Worm (Caenorhabditis elegans) whole organism, young adult: ENCODE data around the gene abi-1.

Experiments used
- F22D6.2 ChIP-seq: sonication (generic microtip); optimal IDR thresholded peaks from 2 replicates; lab custom pipeline; 2016; ENCODE audit warnings: mild to moderate bottlenecking, missing genetic modification characterization, missing compliant biosample characterization
- F23B12.7 ChIP-seq: sonication (generic microtip); optimal IDR thresholded peaks from 2 replicates; lab custom pipeline; 2017; ENCODE audit warnings: missing genetic modification characterization, mild to moderate bottlenecking, missing compliant biosample characterization, antibody characterized with exemption, moderate library complexity; ENCODE audit not compliant: insufficient read depth
- F39B2.1 ChIP-seq: fragments of 200-800 bp; sonication (Bioruptor generic); IDR thresholded peaks from 2 replicates; pipeline ENCODE4 v1.3.6; 2022; ENCODE audit warnings: missing genetic modification reagents, missing genetic modification characterization, missing compliant biosample characterization
- K12H6.12 ChIP-seq: fragments of 200-800 bp; sonication (Bioruptor generic); optimal IDR thresholded peaks from 2 replicates; lab custom pipeline; 2018; ENCODE audit warnings: mild to moderate bottlenecking, missing genetic modification characterization, missing compliant biosample characterization
- akir-1 ChIP-seq: fragments of 200-800 bp; sonication (Bioruptor generic); optimal IDR thresholded peaks from 2 replicates; lab custom pipeline; 2018; ENCODE audit warnings: mild to moderate bottlenecking, missing genetic modification characterization, moderate library complexity, missing compliant biosample characterization
- ama-1 ChIP-seq, 3 experiments: fragments of 150-350 bp in 1 of 3; sonication (generic microtip) in 2 of 3; optimal IDR thresholded peaks; 2 replicates each; lab custom pipeline; 2014 to 2018; ENCODE audit warnings: missing biosample characterization in 2 of 3, missing genetic modification characterization in 2 of 3, missing genetic modification reagents in 2 of 3
- bed-1 ChIP-seq: fragments of 200-800 bp; sonication (Bioruptor generic); IDR thresholded peaks from 2 replicates; pipeline ENCODE4 v1.3.6; 2022; ENCODE audit warnings: missing genetic modification reagents, missing genetic modification characterization, missing compliant biosample characterization
- cebp-1 ChIP-seq, 2 experiments: fragments of 200-800 bp in 1 of 2; sonication (Bioruptor generic) in 1 of 2; sonication (generic microtip) in 1 of 2; IDR thresholded peaks in 1 of 2; optimal IDR thresholded peaks in 1 of 2; 2 replicates each; pipeline versions ENCODE4 v1.3.6 to Lab custom; 2017 to 2022; ENCODE audit warnings: missing compliant biosample characterization in 2 of 2, missing genetic modification characterization in 2 of 2, mild to moderate bottlenecking in 1 of 2, missing genetic modification reagents in 1 of 2, moderate library complexity in 1 of 2
- ceh-79 ChIP-seq: sonication (generic microtip); optimal IDR thresholded peaks from 2 replicates; lab custom pipeline; 2017; ENCODE audit warnings: mild to moderate bottlenecking, missing genetic modification characterization, missing compliant biosample characterization
- chd-7 ChIP-seq: sonication (generic microtip); optimal IDR thresholded peaks from 2 replicates; lab custom pipeline; 2016; ENCODE audit warnings: mild to moderate bottlenecking, missing genetic modification characterization, moderate library complexity, missing compliant biosample characterization
- dpl-1 ChIP-seq: fragments of 150-350 bp; optimal IDR thresholded peaks from 2 replicates; lab custom pipeline; 2014; ENCODE audit warnings: missing biosample characterization, missing genetic modification reagents, missing genetic modification characterization
- egrh-3 ChIP-seq: fragments of 200-800 bp; sonication (Bioruptor generic); IDR thresholded peaks from 2 replicates; pipeline ENCODE4 v1.3.6; 2022; ENCODE audit warnings: missing genetic modification reagents, missing genetic modification characterization, missing compliant biosample characterization
- him-1 ChIP-seq: sonication (generic microtip); optimal IDR thresholded peaks from 2 replicates; lab custom pipeline; 2016; ENCODE audit warnings: missing genotype, missing genetic modification reagents, missing genetic modification characterization, missing compliant biosample characterization
- hlh-26 ChIP-seq: fragments of 200-800 bp; sonication (Bioruptor generic); conservative IDR thresholded peaks from 2 replicates; pipeline ENCODE4 v1.3.6; 2022; ENCODE audit warnings: missing genetic modification reagents, missing genetic modification characterization, missing compliant biosample characterization
- hmg-1.2 ChIP-seq: fragments of 200-800 bp; sonication (Bioruptor generic); IDR thresholded peaks from 2 replicates; pipeline ENCODE4 v1.3.6; 2022; ENCODE audit warnings: missing genetic modification reagents, missing genetic modification characterization, missing compliant biosample characterization
- hrde-1 ChIP-seq: sonication (generic microtip); optimal IDR thresholded peaks from 2 replicates; lab custom pipeline; 2016; ENCODE audit warnings: missing genetic modification characterization, mild to moderate bottlenecking, missing compliant biosample characterization, moderate library complexity, missing genotype, missing genetic modification reagents, borderline replicate concordance
- lsl-1 ChIP-seq: fragments of 200-800 bp; sonication (Bioruptor generic); optimal IDR thresholded peaks from 2 replicates; lab custom pipeline; 2018; ENCODE audit warnings: mild to moderate bottlenecking, missing genetic modification characterization, moderate library complexity, missing compliant biosample characterization
- lsy-27 ChIP-seq: sonication (generic microtip); optimal IDR thresholded peaks from 2 replicates; lab custom pipeline; 2017; ENCODE audit warnings: missing genetic modification characterization, mild to moderate bottlenecking, missing compliant biosample characterization, antibody characterized with exemption, missing genotype, borderline replicate concordance; ENCODE audit not compliant: insufficient read depth
- mel-28 ChIP-seq: sonication (generic microtip); optimal IDR thresholded peaks from 2 replicates; lab custom pipeline; 2016; ENCODE audit warnings: borderline replicate concordance, mild to moderate bottlenecking, missing genetic modification characterization, missing compliant biosample characterization
- mxl-1 ChIP-seq: sonication (generic microtip); optimal IDR thresholded peaks from 2 replicates; lab custom pipeline; 2016; ENCODE audit warnings: missing genetic modification characterization, missing compliant biosample characterization
- nfya-2 ChIP-seq: fragments of 200-800 bp; sonication (Bioruptor generic); IDR thresholded peaks from 2 replicates; pipeline ENCODE4 v1.3.6; 2022; ENCODE audit warnings: missing genetic modification reagents, missing genetic modification characterization, missing compliant biosample characterization
- nhr-120 ChIP-seq: fragments of 200-800 bp; sonication (Bioruptor generic); IDR thresholded peaks from 2 replicates; pipeline ENCODE4 v1.3.6; 2022; ENCODE audit warnings: missing genetic modification characterization, missing compliant biosample characterization
- nhr-80 ChIP-seq: sonication (generic microtip); optimal IDR thresholded peaks from 2 replicates; lab custom pipeline; 2016; ENCODE audit warnings: missing genetic modification characterization, missing compliant biosample characterization
- nhr-90 ChIP-seq: sonication (generic microtip); optimal IDR thresholded peaks from 2 replicates; lab custom pipeline; 2016; ENCODE audit warnings: missing genotype, mild to moderate bottlenecking, missing genetic modification characterization, missing compliant biosample characterization
- pbrm-1 ChIP-seq: fragments of 200-800 bp; sonication (Bioruptor generic); IDR thresholded peaks from 2 replicates; pipeline ENCODE4 v1.3.6; 2022; ENCODE audit warnings: missing genetic modification reagents, missing genetic modification characterization, missing compliant biosample characterization
- pha-4 ChIP-seq: fragments of 150-350 bp; sonication (generic microtip); optimal IDR thresholded peaks from 2 replicates; lab custom pipeline; 2014; ENCODE audit warnings: missing biosample characterization, missing genetic modification reagents, missing genetic modification characterization
- repo-1 ChIP-seq: sonication (generic microtip); optimal IDR thresholded peaks from 2 replicates; lab custom pipeline; 2017; ENCODE audit warnings: mild to moderate bottlenecking, missing genetic modification characterization, missing compliant biosample characterization
- snpc-3.4 ChIP-seq: sonication (generic microtip); optimal IDR thresholded peaks from 2 replicates; lab custom pipeline; 2017; ENCODE audit warnings: missing genetic modification characterization, mild to moderate bottlenecking, missing compliant biosample characterization, antibody characterized with exemption, moderate library complexity, missing genotype, missing genetic modification reagents
- snpc-4 ChIP-seq, 5 experiments: fragments of 150-350 bp in 1 of 5; sonication (generic microtip) in 4 of 5; optimal IDR thresholded peaks; 2 replicates each; lab custom pipeline; 2014 to 2018; ENCODE audit warnings: missing genetic modification characterization in 5 of 5, missing biosample characterization in 3 of 5, antibody characterized with exemption in 2 of 5, mild to moderate bottlenecking in 2 of 5, missing compliant biosample characterization in 2 of 5, missing genotype in 2 of 5, moderate library complexity in 2 of 5, missing genetic modification reagents in 1 of 5
- tlf-1 ChIP-seq: fragments of 200-800 bp; sonication (Bioruptor generic); optimal IDR thresholded peaks from 2 replicates; lab custom pipeline; 2018; ENCODE audit warnings: mild to moderate bottlenecking, missing genetic modification characterization, missing compliant biosample characterization
- unc-130 ChIP-seq: sonication (generic microtip); optimal IDR thresholded peaks from 2 replicates; lab custom pipeline; 2016; ENCODE audit warnings: missing genetic modification reagents, missing genetic modification characterization, missing compliant biosample characterization
- zfh-2 ChIP-seq: fragments of 200-800 bp; sonication (Bioruptor generic); conservative IDR thresholded peaks from 2 replicates; pipeline ENCODE4 v1.3.6; 2022; ENCODE audit warnings: missing genetic modification reagents, missing genetic modification characterization, missing compliant biosample characterization
- ztf-18 ChIP-seq: sonication (generic microtip); optimal IDR thresholded peaks from 2 replicates; lab custom pipeline; 2016; ENCODE audit warnings: missing genotype, mild to moderate bottlenecking, missing genetic modification characterization, missing compliant biosample characterization
- ztf-28 ChIP-seq: fragments of 200-800 bp; sonication (Bioruptor generic); IDR thresholded peaks from 2 replicates; pipeline ENCODE4 v1.3.6; 2022; ENCODE audit warnings: missing genetic modification reagents, missing genetic modification characterization, missing compliant biosample characterization

Gene abi-1

ce11 chrIII:5677790-5678189 is 14.8 kb downstream of the abi-1 start, which contains the start of gene F54E7.9 (continued):
- no peak for TF ChIP-seq snpc-4 (GFP tag; optimal IDR thresholded peaks at IDR 0.05; lab: Kevin White, UChicago)
- no peak for TF ChIP-seq snpc-4 (tag; optimal IDR thresholded peaks at IDR 0.05; lab: Kevin White, UChicago)
- TF ChIP-seq hlh-26 (GFP tag; lab: Robert Waterston, UW) = no peak
- TF ChIP-seq nhr-90 = no peak

- TF ChIP-seq nhr-80 (tag; lab: Kevin White, UChicago) (no peak), F23B12.7 (tag; lab: Kevin White, UChicago) (no peak), zfh-2 (peak; percentile 91), repo-1 (peak; percentile 15), lsl-1 (no peak), egrh-3 (peak; percentile 80; the same call in 1 of the 2 replicates), akir-1 (GFP tag; lab: Kevin White, UChicago) (no peak)
These were observed 17.1 kb downstream of the abi-1 start for ce11 chrIII:5675384-5675984.

ce11 chrIII:5674196-5674595 is 18.3 kb downstream of the abi-1 start:
- TF ChIP-seq F22D6.2 (tag; lab: Kevin White, UChicago) (no peak), cebp-1 (GFP tag; IDR thresholded peaks at IDR 0.05; lab: Robert Waterston, UW) (no peak), cebp-1 (tag; optimal IDR thresholded peaks at IDR 0.05; lab: Kevin White, UChicago) (peak; percentile 50), mxl-1 (tag; lab: Kevin White, UChicago) (no peak)

- TF ChIP-seq cebp-1 (GFP tag; IDR thresholded peaks at IDR 0.05; lab: Robert Waterston, UW) = no peak
- peak; percentile 11 for TF ChIP-seq cebp-1 (tag; optimal IDR thresholded peaks at IDR 0.05; lab: Kevin White, UChicago)
- no peak for TF ChIP-seq him-1 (tag; lab: Kevin White, UChicago)
- no peak for TF ChIP-seq F39B2.1 (GFP tag; lab: Robert Waterston, UW)
- no peak for TF ChIP-seq nhr-120 (GFP tag; lab: Robert Waterston, UW)
- no peak for TF ChIP-seq ceh-79 (tag; lab: Kevin White, UChicago)
- no peak for TF ChIP-seq hlh-26 (GFP tag; lab: Robert Waterston, UW)
- TF ChIP-seq mel-28 = no peak
- TF ChIP-seq chd-7 (tag; lab: Kevin White, UChicago) = no peak
- TF ChIP-seq bed-1 = no peak
- TF ChIP-seq tlf-1 (GFP tag; lab: Kevin White, UChicago) = no peak
- TF ChIP-seq hmg-1.2 (GFP tag; lab: Robert Waterston, UW) = peak; percentile 70; the same call in 1 of the 2 replicates
- TF ChIP-seq lsy-27 (tag; lab: Kevin White, UChicago) = no peak
- no peak for TF ChIP-seq zfh-2
- no peak for TF ChIP-seq ama-1 (optimal IDR thresholded peaks at IDR 0.05; lab: Kevin White, UChicago)
- no peak for TF ChIP-seq ama-1 (GFP tag; optimal IDR thresholded peaks at IDR 0.05; lab: Kevin White, UChicago)
These were observed 24.5 kb downstream of the abi-1 start for ce11 chrIII:5667952-5668489.

DNA sequence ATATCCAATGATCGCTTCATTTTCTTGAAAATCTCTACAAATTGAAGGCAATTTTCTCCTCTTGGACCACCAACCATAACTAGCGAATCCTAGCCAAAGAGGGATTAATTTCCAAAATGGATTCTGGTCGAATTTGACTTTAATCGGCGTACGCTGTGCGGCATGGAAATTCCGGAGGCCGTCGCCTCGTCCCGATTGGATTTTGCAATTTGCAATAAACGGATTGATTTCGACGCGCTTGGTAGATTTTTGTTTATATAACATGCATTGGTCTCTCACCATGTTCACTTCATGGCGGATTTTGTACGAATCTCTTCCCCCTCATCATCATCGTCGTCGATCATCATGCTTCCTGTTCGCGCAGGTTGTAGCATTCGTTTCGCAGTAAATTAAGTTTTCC is 26.8 kb downstream of the abi-1 start:
- TF ChIP-seq nhr-80 (tag; lab: Kevin White, UChicago) (no peak), hrde-1 (tag; lab: Kevin White, UChicago) (no peak), lsy-27 (tag; lab: Kevin White, UChicago) (no peak), K12H6.12 (tag; lab: Kevin White, UChicago) (no peak), zfh-2 (no peak), nhr-90 (no peak), unc-130 (GFP tag; lab: Kevin White, UChicago) (no peak), pbrm-1 (GFP tag; lab: Robert Waterston, UW) (no peak), ztf-28 (GFP tag; lab: Robert Waterston, UW) (no peak), ztf-18 (tag; lab: Kevin White, UChicago) (no peak), nfya-2 (GFP tag; lab: Robert Waterston, UW) (no peak), pha-4 (tag; lab: Kevin White, UChicago) (no peak), snpc-3.4 (tag; lab: Kevin White, UChicago) (no peak), dpl-1 (GFP tag; lab: Kevin White, UChicago) (no peak)
- TF ChIP-seq, all 124 proteins: peak for 0
